Fruit fly (Drosophila melanogaster) whole organism, embryonic: ENCODE measurements around the gene CG1951.

Source experiments
- BEAF-32 ChIP-seq: fragments of 200-800 bp; sonication (Bioruptor generic); optimal IDR thresholded peaks from 3 replicates; lab custom pipeline; 2017; ENCODE audit warnings: missing biosample characterization, missing genetic modification characterization, mild to moderate bottlenecking, moderate library complexity, missing genetic modification reagents
- Blimp-1 ChIP-seq: fragments of 200-800 bp; sonication (Bioruptor generic); optimal IDR thresholded peaks from 3 replicates; lab custom pipeline; 2018; ENCODE audit warnings: missing biosample characterization, missing genetic modification characterization, mild to moderate bottlenecking, moderate library complexity, missing genetic modification reagents
- C15 ChIP-seq: fragments of 200-800 bp; sonication (Bioruptor generic); IDR thresholded peaks from 3 replicates; pipeline ENCODE4 v1.3.6; 2022; ENCODE audit warnings: missing biosample characterization, missing genetic modification characterization
- CG11504 ChIP-seq: fragments of 200-800 bp; sonication (Bioruptor generic); optimal IDR thresholded peaks from 3 replicates; lab custom pipeline; 2019; ENCODE audit warnings: missing biosample characterization, mild to moderate bottlenecking, missing genetic modification characterization, moderate library complexity
- CG12299 ChIP-seq: fragments of 200-800 bp; sonication (Bioruptor generic); optimal IDR thresholded peaks from 2 replicates; lab custom pipeline; 2018; ENCODE audit warnings: missing biosample characterization, mild to moderate bottlenecking, missing genetic modification characterization
- CG12769 ChIP-seq: fragments of 200-800 bp; sonication (Bioruptor generic); optimal IDR thresholded peaks from 2 replicates; lab custom pipeline; 2019; ENCODE audit warnings: missing biosample characterization, mild to moderate bottlenecking, missing genetic modification characterization, moderate library complexity
- CG12942 ChIP-seq: fragments of 200-800 bp; sonication (Bioruptor generic); optimal IDR thresholded peaks from 3 replicates; lab custom pipeline; 2016; ENCODE audit warnings: missing biosample characterization, missing genetic modification characterization
- CG13894 ChIP-seq: fragments of 200-800 bp; sonication (Bioruptor generic); optimal IDR thresholded peaks from 3 replicates; lab custom pipeline; 2018; ENCODE audit warnings: missing biosample characterization, mild to moderate bottlenecking, missing genetic modification characterization, moderate library complexity
- CG17328 ChIP-seq: fragments of 200-800 bp; sonication (Bioruptor generic); IDR thresholded peaks from 2 replicates; pipeline ENCODE4 v1.3.6; 2022; ENCODE audit warnings: missing biosample characterization, missing genetic modification characterization
- CG17802 ChIP-seq: fragments of 200-800 bp; sonication (Bioruptor generic); optimal IDR thresholded peaks from 2 replicates; lab custom pipeline; 2018; ENCODE audit warnings: missing biosample characterization, mild to moderate bottlenecking, missing genetic modification characterization, moderate library complexity
- CG17829 ChIP-seq: fragments of 200-800 bp; optimal IDR thresholded peaks from 2 replicates; lab custom pipeline; 2019; ENCODE audit warnings: missing biosample characterization, mild to moderate bottlenecking, missing genetic modification characterization, moderate library complexity
- CG18011 ChIP-seq: fragments of 200-800 bp; sonication (Bioruptor generic); optimal IDR thresholded peaks from 2 replicates; lab custom pipeline; 2017; ENCODE audit warnings: missing biosample characterization, missing genetic modification characterization, mild to moderate bottlenecking, moderate library complexity, missing genotype
- CG18599 ChIP-seq: fragments of 200-800 bp; sonication (Bioruptor generic); optimal IDR thresholded peaks from 3 replicates; lab custom pipeline; 2017; ENCODE audit warnings: missing biosample characterization, missing genetic modification characterization, mild to moderate bottlenecking, moderate library complexity, missing genetic modification reagents
- CG31441 ChIP-seq: fragments of 200-800 bp; sonication (Bioruptor generic); IDR thresholded peaks from 2 replicates; pipeline ENCODE4 v1.3.6; 2022; ENCODE audit warnings: missing biosample characterization, missing genetic modification characterization
- CG32532 ChIP-seq: fragments of 200-800 bp; sonication (Bioruptor generic); IDR thresholded peaks from 2 replicates; pipeline ENCODE4 v1.3.6; 2022; ENCODE audit warnings: missing biosample characterization, missing genetic modification characterization
- CG34422 ChIP-seq: fragments of 200-800 bp; sonication (Bioruptor generic); IDR thresholded peaks from 3 replicates; pipeline ENCODE4 v1.3.6; 2022; ENCODE audit warnings: missing biosample characterization, missing genetic modification characterization
- CG3995 ChIP-seq: fragments of 200-800 bp; sonication (Bioruptor generic); optimal IDR thresholded peaks from 3 replicates; lab custom pipeline; 2016; ENCODE audit warnings: missing biosample characterization, missing genetic modification characterization
- CG6765 ChIP-seq: fragments of 200-800 bp; sonication (Bioruptor generic); optimal IDR thresholded peaks from 3 replicates; lab custom pipeline; 2017; ENCODE audit warnings: missing biosample characterization, mild to moderate bottlenecking, missing genetic modification characterization
- CG7839 ChIP-seq: fragments of 200-800 bp; sonication (Bioruptor generic); optimal IDR thresholded peaks from 3 replicates; lab custom pipeline; 2018; ENCODE audit warnings: missing biosample characterization, mild to moderate bottlenecking, missing genetic modification characterization, moderate library complexity
- CG8281 ChIP-seq: fragments of 200-800 bp; sonication (Bioruptor generic); optimal IDR thresholded peaks from 2 replicates; lab custom pipeline; 2018; ENCODE audit warnings: missing biosample characterization, mild to moderate bottlenecking, missing genetic modification characterization, moderate library complexity
- Hr39 ChIP-seq: fragments of >200 bp; optimal IDR thresholded peaks from 2 replicates; lab custom pipeline; 2017
- Lim3 ChIP-seq: fragments of 200-800 bp; sonication (Bioruptor generic); IDR thresholded peaks from 2 replicates; pipeline ENCODE4 v1.3.6; 2022; ENCODE audit warnings: missing biosample characterization, missing genetic modification characterization
- Mes4 ChIP-seq: fragments of 200-800 bp; sonication (Bioruptor generic); optimal IDR thresholded peaks from 2 replicates; lab custom pipeline; 2016; ENCODE audit warnings: missing biosample characterization, missing genetic modification characterization
- NC2β ChIP-seq: fragments of 200-800 bp; sonication (Bioruptor generic); optimal IDR thresholded peaks from 2 replicates; lab custom pipeline; 2016; ENCODE audit warnings: missing biosample characterization, missing genetic modification characterization
- NFAT ChIP-seq: fragments of 200-800 bp; sonication (Bioruptor generic); IDR thresholded peaks from 2 replicates; pipeline ENCODE4 v1.3.6; 2022; ENCODE audit warnings: missing biosample characterization, missing genetic modification characterization
- Nf-YC ChIP-seq: fragments of 200-800 bp; optimal IDR thresholded peaks from 3 replicates; lab custom pipeline; 2019; ENCODE audit warnings: missing biosample characterization, mild to moderate bottlenecking, missing genetic modification characterization, moderate library complexity
- NfI ChIP-seq: fragments of 200-800 bp; sonication (Bioruptor generic); optimal IDR thresholded peaks from 3 replicates; lab custom pipeline; 2018; ENCODE audit warnings: missing biosample characterization, mild to moderate bottlenecking, missing genetic modification characterization, moderate library complexity
- Oaz ChIP-seq: fragments of 200-800 bp; sonication (Bioruptor generic); IDR thresholded peaks from 2 replicates; pipeline ENCODE4 v1.3.6; 2022; ENCODE audit warnings: missing biosample characterization, missing genetic modification characterization
- Ssrp ChIP-seq: fragments of 200-800 bp; sonication (Bioruptor generic); optimal IDR thresholded peaks from 2 replicates; lab custom pipeline; 2018; ENCODE audit warnings: missing biosample characterization, mild to moderate bottlenecking, missing genetic modification characterization, moderate library complexity
- Xrp1 ChIP-seq: fragments of 200-800 bp; sonication (Bioruptor generic); IDR thresholded peaks from 2 replicates; pipeline ENCODE4 v1.3.6; 2022; ENCODE audit warnings: missing biosample characterization, missing genetic modification characterization
- YL-1 ChIP-seq: fragments of 200-800 bp; sonication (Bioruptor generic); optimal IDR thresholded peaks from 3 replicates; lab custom pipeline; 2017; ENCODE audit warnings: missing biosample characterization, mild to moderate bottlenecking, missing genetic modification characterization
- al ChIP-seq: fragments of 200-800 bp; sonication (Bioruptor generic); IDR thresholded peaks from 2 replicates; pipeline ENCODE4 v1.3.6; 2022; ENCODE audit warnings: missing biosample characterization, missing genetic modification characterization
- bab2 ChIP-seq: fragments of 200-800 bp; sonication (Bioruptor generic); optimal IDR thresholded peaks from 2 replicates; lab custom pipeline; 2016; ENCODE audit warnings: missing biosample characterization, missing genetic modification characterization
- dati ChIP-seq: fragments of 200-800 bp; sonication (Bioruptor generic); IDR thresholded peaks from 2 replicates; pipeline ENCODE4 v1.3.6; 2022; ENCODE audit warnings: missing biosample characterization, missing genetic modification characterization
- esg ChIP-seq: fragments of 200-800 bp; sonication (Bioruptor generic); conservative IDR thresholded peaks from 2 replicates; pipeline ENCODE4 v1.3.6; 2022; ENCODE audit warnings: missing biosample characterization, missing genetic modification characterization
- ftz-f1 ChIP-seq: fragments of 200-800 bp; sonication (Bioruptor generic); optimal IDR thresholded peaks from 2 replicates; lab custom pipeline; 2016; ENCODE audit warnings: missing biosample characterization, missing genetic modification characterization
- ken ChIP-seq: fragments of 200-800 bp; sonication (Bioruptor generic); IDR thresholded peaks from 3 replicates; pipeline ENCODE4 v1.3.6; 2022; ENCODE audit warnings: missing biosample characterization, missing genetic modification characterization
- lab ChIP-seq: fragments of 200-800 bp; sonication (Bioruptor generic); optimal IDR thresholded peaks from 3 replicates; lab custom pipeline; 2017; ENCODE audit warnings: missing biosample characterization, missing genetic modification characterization, mild to moderate bottlenecking, moderate library complexity, missing genetic modification reagents
- lbe ChIP-seq: fragments of 200-800 bp; sonication (Bioruptor generic); optimal IDR thresholded peaks from 2 replicates; lab custom pipeline; 2016; ENCODE audit warnings: missing biosample characterization, mild to moderate bottlenecking, missing genetic modification characterization
- lola ChIP-seq, 3 experiments: fragments of >200 bp in 2 of 3; fragments of 200-800 bp in 1 of 3; sonication (Bioruptor generic) in 1 of 3; optimal IDR thresholded peaks; 2 replicates each; lab custom pipeline; 2017 to 2019; ENCODE audit warnings: missing biosample characterization in 3 of 3, missing genetic modification characterization in 3 of 3, mild to moderate bottlenecking in 1 of 3, moderate library complexity in 1 of 3
- onecut ChIP-seq: fragments of 200-800 bp; sonication (Bioruptor generic); IDR thresholded peaks from 2 replicates; pipeline ENCODE4 v1.3.6; 2022; ENCODE audit warnings: missing biosample characterization, missing genetic modification characterization
- pan ChIP-seq, 4 experiments: fragments of >200 bp in 3 of 4; fragments of 200-800 bp in 1 of 4; sonication (Bioruptor generic) in 1 of 4; optimal IDR thresholded peaks in 3 of 4; IDR thresholded peaks in 1 of 4; 2 replicates each; pipeline versions ENCODE4 v1.3.6 to Lab custom; 2017 to 2022; ENCODE audit warnings: missing biosample characterization in 2 of 4, missing genetic modification characterization in 2 of 4, mixed read lengths in 1 of 4
- row ChIP-seq: fragments of 200-800 bp; sonication (Bioruptor generic); IDR thresholded peaks from 3 replicates; pipeline ENCODE4 v1.3.6; 2022; ENCODE audit warnings: missing biosample characterization, missing genetic modification characterization
- tgo ChIP-seq: fragments of 200-800 bp; sonication (Bioruptor generic); IDR thresholded peaks from 3 replicates; pipeline ENCODE4 v1.3.6; 2022; ENCODE audit warnings: missing biosample characterization, missing genetic modification characterization
- trh ChIP-seq: fragments of 200-800 bp; sonication (Bioruptor generic); optimal IDR thresholded peaks from 2 replicates; lab custom pipeline; 2016; ENCODE audit warnings: missing biosample characterization, missing genetic modification characterization
- vfl ChIP-seq: fragments of 200-800 bp; sonication (Bioruptor generic); optimal IDR thresholded peaks from 2 replicates; lab custom pipeline; 2016; ENCODE audit warnings: missing biosample characterization, missing genetic modification characterization
- vnd ChIP-seq: fragments of 200-800 bp; sonication (Bioruptor generic); IDR thresholded peaks from 3 replicates; pipeline ENCODE4 v1.3.6; 2022; ENCODE audit warnings: missing biosample characterization, missing genetic modification characterization; ENCODE audit not compliant: partially characterized antibody
- vvl ChIP-seq: fragments of 200-800 bp; sonication (Bioruptor generic); IDR thresholded peaks from 2 replicates; pipeline ENCODE4 v1.3.6; 2022; ENCODE audit warnings: missing biosample characterization, missing genetic modification characterization
- yki ChIP-seq: fragments of >200 bp; optimal IDR thresholded peaks from 3 replicates; lab custom pipeline; 2018

Gene CG1951

DNA sequence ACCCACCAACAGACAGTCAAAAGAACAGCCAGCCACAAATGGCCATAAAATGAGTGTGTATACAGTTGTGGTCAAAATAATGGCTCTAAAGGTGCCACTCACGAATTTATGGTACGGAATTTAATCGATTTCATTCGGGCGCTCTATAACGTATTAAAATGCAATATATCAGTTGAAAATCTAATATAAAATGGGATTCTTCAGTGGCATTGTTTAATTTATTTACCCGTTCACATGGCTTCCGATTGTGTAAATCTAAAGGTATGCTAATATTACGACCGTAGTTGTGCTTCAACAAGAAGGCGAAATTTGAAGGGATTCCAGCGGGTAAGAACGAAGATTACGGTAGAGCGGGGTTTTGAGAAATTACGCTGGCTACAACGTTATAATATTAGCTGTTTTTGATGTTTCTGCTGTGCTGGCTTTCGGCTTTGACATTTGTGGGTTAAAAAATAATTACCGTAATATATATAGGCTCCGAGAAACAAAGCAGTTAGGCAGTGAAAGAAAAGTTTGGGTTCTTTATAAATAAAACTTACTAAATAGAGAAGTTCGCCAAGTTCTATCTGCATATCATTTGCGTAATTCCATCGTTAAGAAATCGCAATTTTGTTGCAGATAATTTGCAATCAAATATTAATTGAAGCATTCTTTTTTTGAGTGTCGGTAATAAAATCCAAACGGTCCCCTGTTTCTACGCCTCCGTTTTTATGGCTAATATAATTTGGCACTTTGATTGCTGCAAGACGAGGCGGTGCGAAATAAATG lies 48.8 kb downstream of the CG1951 start (continued):
- no peak for TF ChIP-seq tgo (GFP tag; lab: Robert Waterston, UW)
- TF ChIP-seq CG8281, result no peak
- no peak for TF ChIP-seq yki (lab: Kevin White, UChicago)
- TF ChIP-seq CG18599 (GFP tag; lab: Kevin White, UChicago), result peak; percentile 73
- peak; percentile 9 for TF ChIP-seq lbe (GFP tag; lab: Kevin White, UChicago)
- peak; percentile 4 for TF ChIP-seq CG12942 (GFP tag; lab: Kevin White, UChicago)
- no peak for TF ChIP-seq lola (GFP tag; optimal IDR thresholded peaks at IDR 0.05; lab: Kevin White, UChicago)
- no peak for TF ChIP-seq CG34422 (GFP tag; lab: Robert Waterston, UW)
- peak; percentile 38 for TF ChIP-seq CG13894 (tag; lab: Kevin White, UChicago)
- TF ChIP-seq CG6765 (GFP tag; lab: Kevin White, UChicago), result no peak
- no peak for TF ChIP-seq Lim3
- TF ChIP-seq Blimp-1 (GFP tag; lab: Kevin White, UChicago), result peak; percentile 13
- no peak for TF ChIP-seq vnd (GFP tag; lab: Robert Waterston, UW)
- peak; percentile 9 for TF ChIP-seq CG7839
- peak; percentile 12 for TF ChIP-seq Nf-YC (tag; lab: Kevin White, UChicago)
- TF ChIP-seq Hr39, result no peak
- TF ChIP-seq NFAT (GFP tag; lab: Robert Waterston, UW), result no peak
- TF ChIP-seq NC2β (GFP tag; lab: Kevin White, UChicago), result no peak
- no peak for TF ChIP-seq vfl (GFP tag; lab: Kevin White, UChicago)
- no peak for TF ChIP-seq CG3995
- TF ChIP-seq vvl (GFP tag; lab: Robert Waterston, UW), result 0 out of 2 replicates have a peak, but pooled peaks have one; percentile 18
- TF ChIP-seq bab2 (GFP tag; lab: Kevin White, UChicago), result no peak
- TF ChIP-seq ftz-f1 (GFP tag; lab: Kevin White, UChicago), result no peak
- TF ChIP-seq Ssrp (tag; lab: Kevin White, UChicago), result peak; percentile 6
- TF ChIP-seq CG18011, result no peak
- peak; percentile 21; the same call in 1 of the 2 replicates for TF ChIP-seq Xrp1 (GFP tag; lab: Robert Waterston, UW)
- peak; percentile 10 for TF ChIP-seq NfI (GFP tag; lab: Kevin White, UChicago)
- TF ChIP-seq ken (GFP tag; lab: Robert Waterston, UW), result 0 out of 3 replicates have a peak, but pooled peaks have one; percentile 25
- no peak for TF ChIP-seq CG17829 (tag; lab: Kevin White, UChicago)
- no peak for TF ChIP-seq onecut (GFP tag; lab: Robert Waterston, UW)
- TF ChIP-seq CG12299 (tag; lab: Kevin White, UChicago), result no peak
- peak; percentile 24; the same call in 1 of the 3 replicates for TF ChIP-seq row (GFP tag; lab: Robert Waterston, UW)
- TF ChIP-seq lab (GFP tag; lab: Kevin White, UChicago), result peak; percentile 31
- 0 out of 2 replicates have a peak, but pooled peaks have one; percentile 7 for TF ChIP-seq CG32532 (GFP tag; lab: Robert Waterston, UW)
- no peak for TF ChIP-seq Oaz (GFP tag; lab: Robert Waterston, UW)
- TF ChIP-seq BEAF-32 (GFP tag; lab: Kevin White, UChicago), result no peak
- TF ChIP-seq trh (GFP tag; lab: Kevin White, UChicago), result no peak
- no peak for TF ChIP-seq CG17802 (tag; lab: Kevin White, UChicago)
- no peak for TF ChIP-seq YL-1 (GFP tag; lab: Kevin White, UChicago)
- TF ChIP-seq CG12769 (tag; lab: Kevin White, UChicago), result peak; percentile 56
- TF ChIP-seq pan (optimal IDR thresholded peaks at IDR 0.05; lab: Kevin White, UChicago), result no peak
- TF ChIP-seq pan (GFP tag; optimal IDR thresholded peaks at IDR 0.05 in 1 of 2, IDR thresholded peaks at IDR 0.05 in 1 of 2), result peak in 1 of 2 experiments; percentile 16
- peak; percentile 26; the same call in 1 of the 2 replicates for TF ChIP-seq CG17328
- no peak for TF ChIP-seq esg (GFP tag; lab: Robert Waterston, UW)
- no peak for TF ChIP-seq C15
- peak; percentile 24 for TF ChIP-seq CG11504 (tag; lab: Kevin White, UChicago)
- no peak for TF ChIP-seq Mes4 (GFP tag; lab: Kevin White, UChicago)
- no peak for TF ChIP-seq CG31441 (GFP tag; lab: Robert Waterston, UW)
- no peak for TF ChIP-seq dati (GFP tag; lab: Robert Waterston, UW)
- no peak for TF ChIP-seq al (GFP tag; lab: Robert Waterston, UW)
